Worm (Caenorhabditis elegans) whole organism, early embryonic: ENCODE measurements around the gene eif-2Balpha.

Experiments used
- B0310.2 ChIP-seq: sonication (generic microtip); optimal IDR thresholded peaks from 2 replicates; lab custom pipeline; 2016; ENCODE audit warnings: mild to moderate bottlenecking, missing genetic modification characterization, missing compliant biosample characterization
- F13C5.2 ChIP-seq: sonication (generic microtip); optimal IDR thresholded peaks from 2 replicates; lab custom pipeline; 2017; ENCODE audit warnings: mild to moderate bottlenecking, missing genetic modification characterization, inconsistent platforms, missing compliant biosample characterization
- aly-1 ChIP-seq: sonication (generic microtip); optimal IDR thresholded peaks from 2 replicates; lab custom pipeline; 2016; ENCODE audit warnings: missing genetic modification characterization, missing compliant biosample characterization
- ama-1 ChIP-seq: fragments of 150-350 bp; optimal IDR thresholded peaks from 2 replicates; lab custom pipeline; 2014
- ceh-13 ChIP-seq: fragments of 200-800 bp; sonication (Bioruptor generic); optimal IDR thresholded peaks from 2 replicates; lab custom pipeline; 2018; ENCODE audit warnings: mild to moderate bottlenecking, missing genetic modification characterization, missing compliant biosample characterization
- ceh-36 ChIP-seq: sonication (generic microtip); optimal IDR thresholded peaks from 2 replicates; lab custom pipeline; 2016; ENCODE audit warnings: missing genetic modification characterization, inconsistent platforms, missing compliant biosample characterization
- ets-7 ChIP-seq: sonication (generic microtip); optimal IDR thresholded peaks from 2 replicates; lab custom pipeline; 2016; ENCODE audit warnings: missing genotype, missing genetic modification characterization, missing compliant biosample characterization
- flt-1 ChIP-seq: fragments of 200-800 bp; sonication (Bioruptor generic); IDR thresholded peaks from 2 replicates; pipeline ENCODE4 v1.3.6; 2022; ENCODE audit warnings: missing genetic modification characterization, missing compliant biosample characterization
- hmbx-1 ChIP-seq: sonication (generic microtip); optimal IDR thresholded peaks from 2 replicates; lab custom pipeline; 2016; ENCODE audit warnings: mild to moderate bottlenecking, missing genetic modification characterization, missing compliant biosample characterization
- hmg-4 ChIP-seq: fragments of 200-800 bp; sonication (Bioruptor generic); optimal IDR thresholded peaks from 2 replicates; lab custom pipeline; 2018; ENCODE audit warnings: mild to moderate bottlenecking, missing genetic modification characterization, missing compliant biosample characterization
- hnd-1 ChIP-seq: sonication (generic microtip); optimal IDR thresholded peaks from 2 replicates; lab custom pipeline; 2016; ENCODE audit warnings: missing genetic modification characterization, missing compliant biosample characterization
- pes-1 ChIP-seq: fragments of 200-800 bp; sonication (Bioruptor generic); IDR thresholded peaks from 2 replicates; pipeline ENCODE4 v1.3.6; 2022; ENCODE audit warnings: missing genetic modification reagents, missing genetic modification characterization, missing compliant biosample characterization
- scrt-1 ChIP-seq: fragments of 200-800 bp; sonication (Bioruptor generic); IDR thresholded peaks from 2 replicates; pipeline ENCODE4 v1.3.6; 2022; ENCODE audit warnings: missing genetic modification characterization, missing compliant biosample characterization
- sea-1 ChIP-seq: fragments of 200-800 bp; sonication (Bioruptor generic); conservative IDR thresholded peaks from 2 replicates; pipeline ENCODE4 v1.3.6; 2022; ENCODE audit warnings: missing genetic modification characterization, missing compliant biosample characterization
- tbx-11 ChIP-seq: fragments of 200-800 bp; sonication (Bioruptor generic); IDR thresholded peaks from 2 replicates; pipeline ENCODE4 v1.3.6; 2022; ENCODE audit warnings: missing genetic modification characterization, missing compliant biosample characterization
- tbx-37 ChIP-seq: fragments of 200-800 bp; sonication (Bioruptor generic); conservative IDR thresholded peaks from 2 replicates; pipeline ENCODE4 v1.3.6; 2022; ENCODE audit warnings: missing genetic modification reagents, missing genetic modification characterization, missing compliant biosample characterization
- tra-4 ChIP-seq: sonication (generic microtip); optimal IDR thresholded peaks from 2 replicates; lab custom pipeline; 2017; ENCODE audit warnings: missing genetic modification characterization, missing compliant biosample characterization

The eif-2Balpha gene

ce11 chrIII:9538655-9539155, 4.2 kb upstream of the eif-2Balpha start, which contains the start of gene ZK1098.3:
Gene ZK1098.3 (minus strand): TSS chrIII:9538705.
- TF ChIP-seq ceh-13 (GFP tag; lab: Kevin White, UChicago) (no peak), hmg-4 (GFP tag; lab: Kevin White, UChicago) (no peak), aly-1 (no peak), hmbx-1 (tag; lab: Kevin White, UChicago) (no peak), tra-4 (tag; lab: Kevin White, UChicago) (no peak), tbx-37 (GFP tag; lab: Robert Waterston, UW) (no peak)

DNA sequence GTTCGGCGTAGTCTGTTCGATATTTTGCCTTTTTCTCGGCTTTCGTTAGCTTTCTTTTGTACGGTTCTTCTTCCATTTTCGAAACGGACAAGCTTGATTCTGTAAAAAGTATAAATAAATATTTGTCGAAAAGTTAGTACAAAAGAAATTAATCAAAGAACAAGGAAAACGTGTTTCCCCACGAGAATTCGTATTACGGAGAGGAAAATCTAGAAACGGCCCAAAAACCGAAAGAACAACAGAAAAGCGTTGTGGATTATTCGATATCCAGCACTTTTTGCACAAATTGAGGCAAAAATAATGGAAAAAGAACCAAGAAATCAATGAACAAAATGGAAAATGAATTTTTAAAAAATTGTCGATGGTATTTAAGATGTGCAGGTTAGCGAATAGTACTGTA, 639 bp upstream of the eif-2Balpha start, which contains the start of gene mut-7:
TSS of gene mut-7 (minus strand) at position 101 of the 400 bp plus-strand sequence.
- TF ChIP-seq pes-1 (GFP tag; lab: Robert Waterston, UW) (no peak), B0310.2 (tag; lab: Kevin White, UChicago) (no peak), tra-4 (tag; lab: Kevin White, UChicago) (no peak), aly-1 (no peak), ets-7 (tag; lab: Kevin White, UChicago) (no peak), scrt-1 (GFP tag; lab: Robert Waterston, UW) (no peak)

DNA sequence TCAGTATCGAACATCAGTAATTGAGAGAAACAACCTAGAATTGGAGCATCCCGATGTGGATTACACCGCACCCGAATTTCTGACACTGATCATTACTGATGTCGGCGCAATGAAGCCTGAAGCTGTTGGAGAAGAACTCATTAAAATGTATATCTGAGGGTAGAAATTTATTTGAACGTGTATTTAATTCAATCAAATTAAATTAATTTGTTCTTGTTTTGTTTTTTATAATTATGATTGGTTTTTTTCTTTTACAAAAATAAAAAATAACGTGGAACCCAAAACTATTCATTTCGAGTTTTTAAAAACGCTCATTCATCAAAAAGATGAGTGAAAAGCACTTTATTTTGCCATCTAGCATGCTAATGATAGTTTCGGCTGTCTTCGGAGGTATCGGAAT, 1.2 kb downstream of the eif-2Balpha start, which contains the start of gene ZK1098.9:
TSS of gene ZK1098.9 (plus strand) at position 301 of the 400 bp plus-strand sequence.
- TF ChIP-seq B0310.2 (tag; lab: Kevin White, UChicago) (no peak), aly-1 (no peak), tra-4 (tag; lab: Kevin White, UChicago) (no peak), pes-1 (GFP tag; lab: Robert Waterston, UW) (no peak), tbx-11 (GFP tag; lab: Robert Waterston, UW) (no peak), ets-7 (tag; lab: Kevin White, UChicago) (no peak), hnd-1 (no peak), flt-1 (no peak), ceh-36 (tag; lab: Kevin White, UChicago) (no peak), ama-1 (lab: Kevin White, UChicago) (no peak), sea-1 (GFP tag; lab: Robert Waterston, UW) (no peak), scrt-1 (GFP tag; lab: Robert Waterston, UW) (no peak), hmbx-1 (tag; lab: Kevin White, UChicago) (no peak), hmg-4 (GFP tag; lab: Kevin White, UChicago) (no peak), tbx-37 (GFP tag; lab: Robert Waterston, UW) (no peak), ceh-13 (GFP tag; lab: Kevin White, UChicago) (no peak), F13C5.2 (no peak)

DNA sequence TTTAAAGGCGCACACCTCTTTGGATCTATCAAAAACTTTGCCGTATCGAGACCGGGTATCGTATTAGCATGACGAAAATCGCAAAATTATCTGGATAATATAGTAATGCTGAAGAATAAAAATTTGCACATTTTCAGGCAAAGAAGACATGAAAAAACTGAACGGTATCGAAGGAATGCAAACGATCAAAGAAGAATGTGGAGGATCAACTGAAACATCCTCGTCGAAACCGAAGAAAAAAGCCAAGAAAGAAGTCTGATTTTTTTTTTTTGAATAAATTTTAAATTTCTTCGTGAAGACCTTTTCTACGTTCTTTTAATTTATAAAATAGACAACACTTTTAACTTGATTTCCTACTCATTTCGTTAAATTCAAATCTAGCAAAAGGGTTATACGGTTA, 1.9 kb downstream of the eif-2Balpha start, which contains the start of gene ZK1098.12:
TSS of gene ZK1098.12 (plus strand) at position 301 of the 400 bp plus-strand sequence.
- TF ChIP-seq tbx-11 (GFP tag; lab: Robert Waterston, UW) (no peak), ceh-36 (tag; lab: Kevin White, UChicago) (no peak), tbx-37 (GFP tag; lab: Robert Waterston, UW) (no peak), flt-1 (no peak), aly-1 (no peak), F13C5.2 (no peak), B0310.2 (tag; lab: Kevin White, UChicago) (no peak)

DNA sequence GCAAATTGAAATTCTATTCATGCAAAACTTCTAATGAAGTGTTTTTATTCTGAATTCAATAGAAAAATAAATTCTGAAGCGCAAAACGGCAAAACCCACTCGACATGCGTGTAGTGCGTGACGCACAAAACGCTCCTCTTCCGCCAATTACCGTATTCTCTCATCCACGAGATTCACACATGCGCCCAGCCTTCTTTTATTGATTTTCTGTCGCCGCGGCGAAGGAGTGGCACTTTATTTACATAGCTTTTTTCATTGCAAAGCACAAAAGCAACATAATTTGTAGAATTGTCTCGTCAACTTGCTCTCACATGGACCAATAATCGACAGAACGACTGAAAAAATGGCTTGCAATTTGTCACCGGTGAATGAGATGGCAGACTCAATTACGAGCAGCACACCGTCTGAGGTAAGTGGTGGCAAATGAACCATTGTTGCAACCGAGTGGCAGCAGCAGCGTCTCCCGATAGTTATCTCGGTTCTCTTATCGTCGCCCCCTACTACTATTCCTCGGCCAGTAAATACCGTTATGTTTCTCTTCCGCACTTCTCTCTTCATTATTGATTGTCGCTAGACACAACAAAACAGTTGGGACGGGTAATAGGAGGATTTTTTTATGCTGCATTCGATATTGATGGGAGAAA, 3.2 kb downstream of the eif-2Balpha start, which contains the start of gene unc-16:
TSS of gene unc-16 (plus strand) at position 243 of the 644 bp plus-strand sequence.
- TF ChIP-seq F13C5.2 (peak; percentile 72), hmbx-1 (tag; lab: Kevin White, UChicago) (no peak), hmg-4 (GFP tag; lab: Kevin White, UChicago) (peak; percentile 19), pes-1 (GFP tag; lab: Robert Waterston, UW) (0 out of 2 replicates have a peak, but pooled peaks have one; percentile 17)

ce11 chrIII:9556300-9556699, 13.4 kb downstream of the eif-2Balpha start, which contains the start of gene ZK1098.11:
Gene ZK1098.11 (plus strand): TSS chrIII:9556600.
- TF ChIP-seq ama-1 (lab: Kevin White, UChicago): no peak

- TF ChIP-seq ceh-36 (tag; lab: Kevin White, UChicago): no peak
- TF ChIP-seq hmbx-1 (tag; lab: Kevin White, UChicago): no peak
These were observed 15.5 kb downstream of the eif-2Balpha start, which contains the start of gene C48B4.6 for ce11 chrIII:9558463-9558862. Gene C48B4.6 (minus strand): TSS chrIII:9558563.

DNA sequence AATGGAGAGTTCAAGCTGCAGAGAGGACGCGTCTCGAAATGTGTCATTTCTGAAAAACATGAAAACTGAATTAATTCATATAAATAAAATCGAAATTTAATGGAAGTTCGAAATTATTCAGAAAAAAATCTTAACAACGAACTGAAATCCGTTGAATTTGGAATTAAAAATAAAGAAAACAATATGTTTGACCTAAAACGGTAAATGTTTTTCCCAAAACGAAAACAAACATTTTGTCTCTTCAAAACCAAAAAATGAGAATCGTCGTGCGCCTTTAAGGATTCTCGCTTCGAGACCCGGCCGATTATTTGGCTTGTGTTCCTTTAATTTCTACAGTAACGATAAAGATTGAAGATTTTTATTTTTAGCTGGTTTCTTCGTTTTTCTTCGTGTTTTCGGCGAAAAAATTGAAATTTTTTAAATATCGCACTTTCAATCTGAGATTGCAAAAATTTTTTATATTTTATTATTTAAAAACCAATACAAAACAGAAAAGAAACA, 16.5 kb downstream of the eif-2Balpha start, which contains the start of gene C48B4.7:
TSS of gene C48B4.7 (minus strand) at position 51 of the 501 bp plus-strand sequence.
- TF ChIP-seq tbx-37 (GFP tag; lab: Robert Waterston, UW) (no peak), sea-1 (GFP tag; lab: Robert Waterston, UW) (no peak), B0310.2 (tag; lab: Kevin White, UChicago) (no peak)
